Fruit fly (Drosophila melanogaster): ENCODE measurements around the gene vls.

vls gene

DNA sequence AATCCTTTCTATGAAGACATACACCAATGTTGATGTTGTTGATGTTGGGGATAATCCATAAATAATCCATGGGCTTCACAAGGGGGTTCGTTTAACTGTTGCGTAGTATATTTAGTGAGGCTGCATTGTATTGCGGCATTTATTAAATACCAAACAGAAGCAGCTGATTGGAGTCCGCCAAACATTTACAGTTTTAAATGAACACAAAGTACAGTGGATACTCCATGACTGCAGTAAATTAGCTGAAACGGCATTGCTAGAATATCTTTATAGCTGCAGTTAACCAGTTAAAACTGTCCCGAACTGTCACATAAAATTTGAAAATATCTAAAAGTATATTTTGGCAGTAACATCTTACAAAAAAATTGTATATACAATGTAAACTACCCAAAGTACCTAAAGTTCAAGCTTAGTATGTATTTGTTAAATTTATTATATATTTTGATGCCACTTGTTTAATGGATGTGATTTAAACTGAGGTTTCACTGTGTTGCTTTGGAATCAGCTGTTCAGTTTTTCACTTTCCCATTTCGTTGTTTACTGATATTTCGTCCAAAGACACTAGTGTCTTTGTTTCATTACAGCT lies 25.7 kb upstream of the vls start, which contains the start of the genes CG10747 and Pyroxd1 (continued):
- peak; percentile 73; the same call in 2 of the 3 replicates for TF ChIP-seq sr (GFP tag; IDR thresholded peaks at IDR 0.05)
- TF ChIP-seq Ravus (GFP tag; IDR thresholded peaks at IDR 0.05) = peak; percentile 86
- peak; percentile 62 for TF ChIP-seq CG14965 (GFP tag; optimal IDR thresholded peaks at IDR 0.05; ENCODE audit: borderline replicate concordance)
- peak; percentile 76 for TF ChIP-seq CG9797 (GFP tag; optimal IDR thresholded peaks at IDR 0.05)
- peak; percentile 97 for TF ChIP-seq Max (GFP tag; optimal IDR thresholded peaks at IDR 0.05)
- peak; percentile 89 for TF ChIP-seq tup (GFP tag; optimal IDR thresholded peaks at IDR 0.05)
- TF ChIP-seq ara (GFP tag; IDR thresholded peaks at IDR 0.05) = peak; percentile 92
- TF ChIP-seq CG3726 (GFP tag; IDR thresholded peaks at IDR 0.05) = peak; percentile 86
- TF ChIP-seq knrl (GFP tag; IDR thresholded peaks at IDR 0.05; ENCODE audit: partially characterized antibody) = no peak
- TF ChIP-seq CG8478 (optimal IDR thresholded peaks at IDR 0.05) = no peak
- peak; percentile 79 for TF ChIP-seq CG10959 (GFP tag; IDR thresholded peaks at IDR 0.05)
- TF ChIP-seq Nf-YB (GFP tag; optimal IDR thresholded peaks at IDR 0.05) = peak; percentile 86
- TF ChIP-seq z (GFP tag; IDR thresholded peaks at IDR 0.05) = no peak
- TF ChIP-seq CG4424 (GFP tag; optimal IDR thresholded peaks at IDR 0.05) = peak; percentile 96
- 0 out of 3 replicates have a peak, but pooled peaks have one; percentile 67 for TF ChIP-seq CG2199 (GFP tag; IDR thresholded peaks at IDR 0.05)
- peak; percentile 96 for TF ChIP-seq Fer1 (GFP tag; optimal IDR thresholded peaks at IDR 0.05)
- TF ChIP-seq pzg (GFP tag; optimal IDR thresholded peaks at IDR 0.05) = peak; percentile 80
- TF ChIP-seq CG8281 (tag; optimal IDR thresholded peaks at IDR 0.05) = peak; percentile 87
- TF ChIP-seq CG6765 (GFP tag; optimal IDR thresholded peaks at IDR 0.05) = peak; percentile 91
- peak; percentile 91 for TF ChIP-seq D19B (GFP tag; optimal IDR thresholded peaks at IDR 0.05)
- TF ChIP-seq usp (GFP tag; optimal IDR thresholded peaks at IDR 0.05) = no peak
- peak; percentile 96 for TF ChIP-seq CG11504 (tag; optimal IDR thresholded peaks at IDR 0.05)
- peak; percentile 92 for TF ChIP-seq ewg (GFP tag; optimal IDR thresholded peaks at IDR 0.05)
- peak; percentile 78; the same call in 1 of the 2 replicates for TF ChIP-seq CG5953 (GFP tag; IDR thresholded peaks at IDR 0.05)
- peak; percentile 96 for TF ChIP-seq CG13624 (GFP tag; optimal IDR thresholded peaks at IDR 0.05)
- TF ChIP-seq CG17186 (GFP tag; optimal IDR thresholded peaks at IDR 0.05) = peak; percentile 63
- peak; percentile 92 for TF ChIP-seq CG2889 (GFP tag; IDR thresholded peaks at IDR 0.05)
- peak; percentile 98 for TF ChIP-seq CG9817 (tag; optimal IDR thresholded peaks at IDR 0.05)
- peak; percentile 97 for TF ChIP-seq CG3847 (GFP tag; IDR thresholded peaks at IDR 0.05)
- peak; percentile 94 for TF ChIP-seq HHEX (GFP tag; optimal IDR thresholded peaks at IDR 0.05)
- peak; percentile 97 for TF ChIP-seq pho (GFP tag; optimal IDR thresholded peaks at IDR 0.05)
- peak; percentile 93 for TF ChIP-seq dmrt11E (tag; optimal IDR thresholded peaks at IDR 0.05)
- TF ChIP-seq CG17612 (GFP tag; IDR thresholded peaks at IDR 0.05) = peak; percentile 90
- TF ChIP-seq nmo (GFP tag; optimal IDR thresholded peaks at IDR 0.05) = peak; percentile 98
- TF ChIP-seq CG17359 (tag; optimal IDR thresholded peaks at IDR 0.05) = peak; percentile 96
- peak; percentile 80 for TF ChIP-seq CG3995 (GFP tag; optimal IDR thresholded peaks at IDR 0.05)
- peak; percentile 96 for TF ChIP-seq Fer3 (tag; optimal IDR thresholded peaks at IDR 0.05)
- TF ChIP-seq Dll (GFP tag; IDR thresholded peaks at IDR 0.05; ENCODE audit: partially characterized antibody) = 0 out of 4 replicates have a peak, but pooled peaks have one; percentile 27
- TF ChIP-seq CG18476 (GFP tag; optimal IDR thresholded peaks at IDR 0.05) = peak; percentile 94
- peak; percentile 80 for TF ChIP-seq MTF-1 (GFP tag; optimal IDR thresholded peaks at IDR 0.05; ENCODE audit: borderline replicate concordance)
- peak; percentile 97 for TF ChIP-seq Oli (tag; optimal IDR thresholded peaks at IDR 0.05)
- TF ChIP-seq stwl (tag; optimal IDR thresholded peaks at IDR 0.05) = peak; percentile 45
- peak; percentile 93 for TF ChIP-seq CG17912 (GFP tag; optimal IDR thresholded peaks at IDR 0.05)
- TF ChIP-seq Xbp1 (GFP tag; optimal IDR thresholded peaks at IDR 0.05) = peak; percentile 98
- TF ChIP-seq row (GFP tag; IDR thresholded peaks at IDR 0.05) = peak; percentile 99
- peak; percentile 97 for TF ChIP-seq CG9727 (GFP tag; optimal IDR thresholded peaks at IDR 0.05)
- TF ChIP-seq CG14014 (GFP tag; IDR thresholded peaks at IDR 0.05) = peak; percentile 96
- TF ChIP-seq CG31224 (GFP tag; IDR thresholded peaks at IDR 0.05) = peak; percentile 89
- TF ChIP-seq CG16813 (GFP tag; IDR thresholded peaks at IDR 0.05; ENCODE audit: partially characterized antibody) = no peak

All from whole organism, embryonic.